Worm (Caenorhabditis elegans): Measurements from ENCODE around the gene F57C12.6.

ce11 chrX:524498-524897, 29.3 kb downstream of the F57C12.6 start:
- TF ChIP-seq flt-1 (GFP tag; IDR thresholded peaks at IDR 0.05) (no peak), sea-1 (GFP tag; conservative IDR thresholded peaks at IDR 0.05) (no peak), ama-1 (optimal IDR thresholded peaks at IDR 0.05) (no peak)

Data from whole organism, early embryonic.